Worm (Caenorhabditis elegans) whole organism, L3 larva: Measurements from ENCODE around the gene T09B9.4.

Experiments
- R02D3.7 ChIP-seq: fragments of 150-350 bp; optimal IDR thresholded peaks from 2 replicates; lab custom pipeline; 2014; ENCODE audit warnings: missing biosample characterization, missing genetic modification characterization
- aly-2 ChIP-seq: fragments of 150-350 bp; optimal IDR thresholded peaks from 2 replicates; lab custom pipeline; 2014; ENCODE audit warnings: missing biosample characterization, missing genetic modification characterization
- ama-1 ChIP-seq: fragments of 150-350 bp; optimal IDR thresholded peaks from 2 replicates; lab custom pipeline; 2018
- ceh-82 ChIP-seq: fragments of 150-350 bp; optimal IDR thresholded peaks from 2 replicates; lab custom pipeline; 2014; ENCODE audit warnings: missing biosample characterization, missing genetic modification characterization
- daf-12 ChIP-seq: fragments of 150-350 bp; optimal IDR thresholded peaks from 2 replicates; lab custom pipeline; 2014; ENCODE audit warnings: missing biosample characterization, missing genetic modification reagents, missing genetic modification characterization
- egl-27 ChIP-seq: sonication (generic microtip); optimal IDR thresholded peaks from 4 replicates; lab custom pipeline; 2017; ENCODE audit warnings: missing biosample characterization, missing genetic modification reagents, missing genetic modification characterization
- egl-5 ChIP-seq: fragments of 150-350 bp; optimal IDR thresholded peaks from 2 replicates; lab custom pipeline; 2017; ENCODE audit warnings: missing biosample characterization, missing genetic modification reagents, missing genetic modification characterization, inconsistent platforms
- elt-2 ChIP-seq: sonication (generic microtip); optimal IDR thresholded peaks from 2 replicates; lab custom pipeline; 2016; ENCODE audit warnings: missing genetic modification reagents, mild to moderate bottlenecking, missing genetic modification characterization, missing compliant biosample characterization
- elt-3 ChIP-seq, 3 experiments: fragments of 150-350 bp in 1 of 3; sonication (generic microtip) in 2 of 3; optimal IDR thresholded peaks; 2 replicates in 2 of 3; 4 replicates in 1 of 3; lab custom pipeline; 2014 to 2017; ENCODE audit warnings: missing biosample characterization in 3 of 3, missing genetic modification characterization in 3 of 3
- eor-1 ChIP-seq, 2 experiments: fragments of 150-350 bp; optimal IDR thresholded peaks; 2 replicates each; lab custom pipeline; 2014 to 2018; ENCODE audit warnings: missing biosample characterization in 2 of 2, missing genetic modification characterization in 2 of 2
- hmg-11 ChIP-seq: sonication (generic microtip); optimal IDR thresholded peaks from 2 replicates; lab custom pipeline; 2016; ENCODE audit warnings: missing genetic modification characterization, missing compliant biosample characterization
- jun-1 ChIP-seq: fragments of 150-350 bp; optimal IDR thresholded peaks from 2 replicates; lab custom pipeline; 2014; ENCODE audit warnings: missing biosample characterization, missing genetic modification reagents, missing genetic modification characterization
- lin-15B ChIP-seq: fragments of 150-350 bp; optimal IDR thresholded peaks from 2 replicates; lab custom pipeline; 2014; ENCODE audit warnings: missing biosample characterization, missing genetic modification characterization
- lin-39 ChIP-seq: fragments of 150-350 bp; optimal IDR thresholded peaks from 2 replicates; lab custom pipeline; 2018; ENCODE audit warnings: missing biosample characterization, missing genetic modification reagents, missing genetic modification characterization
- lsy-12 ChIP-seq: sonication (generic microtip); optimal IDR thresholded peaks from 2 replicates; lab custom pipeline; 2016; ENCODE audit warnings: mild to moderate bottlenecking, missing genetic modification characterization, missing compliant biosample characterization
- mdl-1 ChIP-seq: fragments of 150-350 bp; optimal IDR thresholded peaks from 2 replicates; lab custom pipeline; 2014; ENCODE audit warnings: missing biosample characterization, missing genetic modification characterization
- nfya-1 ChIP-seq: sonication (generic microtip); optimal IDR thresholded peaks from 2 replicates; lab custom pipeline; 2017; ENCODE audit warnings: missing genetic modification characterization, mild to moderate bottlenecking, missing compliant biosample characterization, antibody characterized with exemption, moderate library complexity; ENCODE audit not compliant: insufficient read depth
- nhr-11 ChIP-seq: fragments of 150-350 bp; optimal IDR thresholded peaks from 2 replicates; lab custom pipeline; 2014; ENCODE audit warnings: missing biosample characterization, missing genetic modification characterization
- nhr-23 ChIP-seq: fragments of 150-350 bp; optimal IDR thresholded peaks from 2 replicates; lab custom pipeline; 2014; ENCODE audit warnings: missing biosample characterization, missing genetic modification reagents, missing genetic modification characterization
- nhr-237 ChIP-seq: fragments of 150-350 bp; optimal IDR thresholded peaks from 2 replicates; lab custom pipeline; 2014; ENCODE audit warnings: missing biosample characterization, missing genetic modification characterization
- nhr-25 ChIP-seq: sonication (generic microtip); optimal IDR thresholded peaks from 2 replicates; lab custom pipeline; 2017; ENCODE audit warnings: missing biosample characterization, missing genetic modification characterization
- nhr-28 ChIP-seq: fragments of 150-350 bp; optimal IDR thresholded peaks from 2 replicates; lab custom pipeline; 2014; ENCODE audit warnings: missing biosample characterization, missing genetic modification characterization
- nhr-43 ChIP-seq: sonication (generic microtip); optimal IDR thresholded peaks from 2 replicates; lab custom pipeline; 2016; ENCODE audit warnings: mild to moderate bottlenecking, missing genetic modification characterization, missing compliant biosample characterization; ENCODE audit not compliant: poor library complexity, severe bottlenecking
- nhr-77 ChIP-seq: fragments of 150-350 bp; optimal IDR thresholded peaks from 2 replicates; lab custom pipeline; 2014; ENCODE audit warnings: missing biosample characterization, missing genetic modification characterization
- pqm-1 ChIP-seq: fragments of 150-350 bp; optimal IDR thresholded peaks from 2 replicates; lab custom pipeline; 2017; ENCODE audit warnings: missing biosample characterization, missing genetic modification characterization, inconsistent platforms
- skn-1 ChIP-seq: fragments of 150-350 bp; optimal IDR thresholded peaks from 2 replicates; lab custom pipeline; 2014; ENCODE audit warnings: missing biosample characterization, missing genetic modification characterization
- tbx-2 ChIP-seq: sonication (generic microtip); optimal IDR thresholded peaks from 2 replicates; lab custom pipeline; 2016; ENCODE audit warnings: mild to moderate bottlenecking, missing genetic modification characterization, missing compliant biosample characterization
- unc-62 ChIP-seq: fragments of 150-350 bp; sonication (generic microtip); optimal IDR thresholded peaks from 4 replicates; lab custom pipeline; 2014; ENCODE audit warnings: missing biosample characterization, missing genetic modification reagents, missing genetic modification characterization
- zag-1 ChIP-seq: fragments of 150-350 bp; optimal IDR thresholded peaks from 2 replicates; lab custom pipeline; 2014; ENCODE audit warnings: missing biosample characterization, missing genetic modification characterization
- ztf-4 ChIP-seq: fragments of 150-350 bp; optimal IDR thresholded peaks from 2 replicates; lab custom pipeline; 2014; ENCODE audit warnings: missing biosample characterization, missing genetic modification characterization

T09B9.4 gene

DNA sequence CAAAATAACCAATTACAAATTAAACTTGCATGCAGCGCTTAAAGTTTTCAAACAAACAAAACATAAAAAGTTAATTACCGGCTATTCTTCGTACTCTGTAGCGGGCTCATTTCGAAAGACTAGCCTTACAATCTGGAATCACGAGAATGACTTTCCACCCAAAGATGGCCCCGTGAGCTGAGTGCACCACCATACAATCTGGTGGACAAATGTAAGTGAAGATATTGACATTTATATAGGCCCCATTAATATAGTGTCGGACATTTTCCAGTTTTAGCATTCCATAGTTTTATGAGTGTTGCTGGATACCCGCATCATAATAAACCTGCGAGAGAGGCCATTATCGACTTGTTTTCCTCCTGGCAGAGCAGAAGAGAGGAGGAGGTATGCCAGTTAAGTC is 19.6 kb downstream of the T09B9.4 start:
- TF ChIP-seq nhr-28 (tag; lab: Kevin White, UChicago): no peak
- TF ChIP-seq skn-1 (tag; lab: Kevin White, UChicago): no peak
- TF ChIP-seq ztf-4 (tag; lab: Kevin White, UChicago): no peak
- no peak for TF ChIP-seq lsy-12 (tag; lab: Kevin White, UChicago)
- TF ChIP-seq tbx-2 (tag; lab: Kevin White, UChicago): no peak
- TF ChIP-seq nhr-77 (tag; lab: Kevin White, UChicago): no peak
- no peak for TF ChIP-seq elt-2
- TF ChIP-seq lin-39 (tag; lab: Kevin White, UChicago): no peak
- TF ChIP-seq, all 47 proteins: peak for 0

DNA sequence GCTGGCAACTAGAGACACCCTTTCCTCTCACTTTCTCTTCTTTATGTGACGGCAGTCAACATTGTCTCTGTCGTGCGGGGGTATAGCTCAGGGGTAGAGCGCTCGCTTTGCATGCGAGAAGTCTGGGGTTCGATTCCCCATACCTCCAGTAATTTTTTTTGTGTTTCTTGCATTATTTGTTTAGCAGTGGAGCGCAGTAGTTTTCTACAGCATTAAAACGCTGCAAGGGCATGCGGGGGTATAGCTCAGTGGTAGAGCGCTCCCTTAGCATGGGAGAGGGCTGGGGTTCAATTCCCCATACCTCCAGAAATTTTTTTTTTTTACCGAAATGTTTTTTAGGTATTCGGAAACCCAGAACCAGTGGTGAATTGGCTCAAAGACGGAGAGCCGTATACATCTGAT is 30.6 kb downstream of the T09B9.4 start:
- TF ChIP-seq lin-15B (tag; lab: Kevin White, UChicago) (peak; percentile 41), nhr-43 (tag; lab: Kevin White, UChicago) (peak; percentile 81), skn-1 (tag; lab: Kevin White, UChicago) (peak; percentile 64), ceh-82 (tag; lab: Kevin White, UChicago) (peak; percentile 79), nhr-77 (tag; lab: Kevin White, UChicago) (peak; percentile 76), lsy-12 (tag; lab: Kevin White, UChicago) (peak; percentile 88), unc-62 (GFP tag; lab: Kevin White, UChicago) (peak; percentile 67), R02D3.7 (tag; lab: Kevin White, UChicago) (peak; percentile 33), tbx-2 (tag; lab: Kevin White, UChicago) (peak; percentile 90), pqm-1 (tag; lab: Kevin White, UChicago) (peak; percentile 54), egl-27 (tag; lab: Kevin White, UChicago) (peak; percentile 52), elt-2 (peak; percentile 74), hmg-11 (tag; lab: Kevin White, UChicago) (peak; percentile 98), nhr-25 (tag; lab: Kevin White, UChicago) (peak; percentile 88), jun-1 (peak; percentile 88), nfya-1 (tag; lab: Kevin White, UChicago) (peak; percentile 85), lin-39 (tag; lab: Kevin White, UChicago) (peak; percentile 91), ztf-4 (tag; lab: Kevin White, UChicago) (peak; percentile 32), nhr-11 (peak; percentile 28), elt-3 (tag; optimal IDR thresholded peaks at IDR 0.05; lab: Kevin White, UChicago) (peak in 1 of 3 experiments; percentile 62), egl-5 (tag; lab: Kevin White, UChicago) (peak; percentile 60), mdl-1 (peak; percentile 21)

DNA sequence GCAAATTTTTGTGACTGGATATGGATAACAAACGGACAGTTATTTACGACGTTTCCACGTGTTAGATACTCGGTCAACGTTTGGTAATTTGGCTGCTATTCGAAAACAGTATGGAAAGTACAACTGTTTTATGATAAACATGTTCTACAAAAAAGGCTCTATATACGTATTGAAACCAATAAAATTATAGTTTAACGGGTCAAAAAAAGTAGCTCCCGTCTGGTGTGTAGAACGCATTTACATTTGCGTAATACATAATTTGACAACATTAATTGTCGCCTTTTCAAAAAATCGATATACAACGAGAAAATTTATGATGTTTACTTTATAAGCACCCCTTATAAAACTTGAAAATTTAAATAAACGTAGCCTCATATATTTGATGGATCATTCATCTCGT is 32.1 kb downstream of the T09B9.4 start:
- no peak for TF ChIP-seq zag-1
- no peak for TF ChIP-seq nfya-1 (tag; lab: Kevin White, UChicago)
- no peak for TF ChIP-seq nhr-23 (tag; lab: Kevin White, UChicago)

DNA sequence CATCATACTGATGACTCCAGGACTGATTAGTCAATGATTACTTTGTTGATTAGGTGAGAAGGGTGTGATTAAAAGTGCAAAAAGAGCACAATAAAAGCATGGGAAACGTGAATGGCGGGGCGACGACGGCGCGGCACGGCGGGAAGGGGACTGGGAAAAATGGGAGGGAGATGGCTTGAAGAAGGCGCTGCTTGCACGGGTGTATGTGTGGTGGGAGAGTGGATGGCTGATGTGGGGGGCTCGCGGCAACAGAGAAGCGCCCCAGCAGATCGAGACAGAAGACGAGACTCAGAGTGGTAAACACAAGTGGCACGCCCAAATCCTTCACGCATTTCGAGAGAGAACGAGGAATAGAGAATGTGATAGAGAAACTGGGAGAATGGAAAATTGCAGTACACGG is 36.4 kb downstream of the T09B9.4 start, which contains the start of gene F15G9.5:
Gene F15G9.5, minus strand, starts transcription at position 159 of the 400 bp plus-strand sequence.
- TF ChIP-seq nfya-1 (tag; lab: Kevin White, UChicago) (peak; percentile 62), hmg-11 (tag; lab: Kevin White, UChicago) (peak; percentile 44), lin-39 (tag; lab: Kevin White, UChicago) (peak; percentile 62), daf-12 (no peak), elt-2 (peak; percentile 8)

DNA sequence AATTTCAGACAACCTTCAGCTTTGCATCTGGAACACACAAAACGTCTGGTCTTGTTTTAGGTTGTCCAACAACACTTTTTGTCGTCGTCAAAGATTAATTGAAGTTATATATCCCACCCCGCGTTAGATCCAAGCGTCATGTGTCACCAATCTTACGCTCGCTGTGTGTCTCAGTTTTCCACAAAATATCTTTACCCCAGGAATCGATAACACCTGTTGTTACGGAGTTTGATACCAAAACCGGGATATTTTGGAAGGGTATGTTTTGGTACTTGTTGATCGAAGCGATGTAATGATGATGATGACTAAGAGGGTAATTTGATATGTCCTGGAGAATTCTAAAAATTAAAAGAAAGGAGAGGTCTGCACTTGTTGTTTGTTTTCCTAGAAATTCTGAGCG is 38.7 kb downstream of the T09B9.4 start:
- TF ChIP-seq nhr-237 (no peak), lin-15B (tag; lab: Kevin White, UChicago) (no peak), ztf-4 (tag; lab: Kevin White, UChicago) (no peak), nhr-28 (tag; lab: Kevin White, UChicago) (no peak), egl-27 (tag; lab: Kevin White, UChicago) (no peak), tbx-2 (tag; lab: Kevin White, UChicago) (no peak), ama-1 (no peak), ceh-82 (tag; lab: Kevin White, UChicago) (no peak), eor-1 (tag; optimal IDR thresholded peaks at IDR 0.05; lab: Kevin White, UChicago) (no peak), daf-12 (no peak), aly-2 (tag; lab: Kevin White, UChicago) (no peak)
- TF ChIP-seq, all 47 proteins: peak for 0
